Fruit fly (Drosophila melanogaster) S2 (cell line): ENCODE data around the gene Elp6.

Source experiments
- CG8478 ChIP-seq: fragments of >200 bp; optimal IDR thresholded peaks from 2 replicates; lab custom pipeline; 2018
- CTCF ChIP-seq, 2 experiments: fragments of >200 bp; optimal IDR thresholded peaks; 2 replicates each; lab custom pipeline; 2018

- TF ChIP-seq CG8478: no peak
- TF ChIP-seq CTCF (optimal IDR thresholded peaks at IDR 0.05; lab: Kevin White, UChicago): no peak
These were observed 6.6 kb downstream of the Elp6 start for dm6 chr3R:13360108-13360507.
